Worm (Caenorhabditis elegans) whole organism, L4/young adult: ENCODE results near the gene sru-4.

ENCODE experiments used
- W03F9.2 ChIP-seq: fragments of 150-350 bp; optimal IDR thresholded peaks from 2 replicates; lab custom pipeline; 2014; ENCODE audit warnings: missing biosample characterization, missing genetic modification characterization
- dao-5 ChIP-seq: sonication (generic microtip); optimal IDR thresholded peaks from 2 replicates; lab custom pipeline; 2016; ENCODE audit warnings: missing genotype, missing genetic modification characterization, moderate library complexity, missing compliant biosample characterization
- him-1 ChIP-seq: sonication (generic microtip); optimal IDR thresholded peaks from 2 replicates; lab custom pipeline; 2016; ENCODE audit warnings: missing genotype, missing genetic modification reagents, missing genetic modification characterization, missing compliant biosample characterization

DNA sequence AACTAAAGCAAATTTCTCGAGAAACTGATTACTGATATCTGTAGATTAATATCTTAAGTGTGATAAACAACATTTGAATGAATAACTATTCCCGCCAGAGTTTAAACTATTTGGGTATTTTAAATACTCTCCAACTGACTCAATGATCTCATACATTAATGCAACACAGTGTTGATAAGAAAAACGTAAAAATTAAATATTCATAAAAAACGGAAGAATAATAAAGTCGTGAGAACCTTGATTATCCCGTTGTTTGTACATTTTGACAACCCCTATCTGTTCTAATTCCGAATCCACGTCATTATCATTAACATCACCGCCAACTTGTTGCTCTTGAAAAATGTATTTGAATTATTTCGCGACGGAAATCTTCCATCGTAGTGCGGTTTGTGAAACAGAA, 31.5 kb downstream of the sru-4 start, which contains the start of gene elo-7:
- TF ChIP-seq dao-5 (tag; lab: Kevin White, UChicago) = no peak
- no peak for TF ChIP-seq W03F9.2 (tag; lab: Kevin White, UChicago)
- TF ChIP-seq him-1 = no peak
